Worm (Caenorhabditis elegans) whole organism, early embryonic: ENCODE data around the gene srx-110.

Experiments used
- B0310.2 ChIP-seq: sonication (generic microtip); optimal IDR thresholded peaks from 2 replicates; lab custom pipeline; 2016; ENCODE audit warnings: mild to moderate bottlenecking, missing genetic modification characterization, missing compliant biosample characterization
- F13C5.2 ChIP-seq: sonication (generic microtip); optimal IDR thresholded peaks from 2 replicates; lab custom pipeline; 2017; ENCODE audit warnings: mild to moderate bottlenecking, missing genetic modification characterization, inconsistent platforms, missing compliant biosample characterization
- aly-1 ChIP-seq: sonication (generic microtip); optimal IDR thresholded peaks from 2 replicates; lab custom pipeline; 2016; ENCODE audit warnings: missing genetic modification characterization, missing compliant biosample characterization
- ama-1 ChIP-seq: fragments of 150-350 bp; optimal IDR thresholded peaks from 2 replicates; lab custom pipeline; 2014
- ceh-13 ChIP-seq: fragments of 200-800 bp; sonication (Bioruptor generic); optimal IDR thresholded peaks from 2 replicates; lab custom pipeline; 2018; ENCODE audit warnings: mild to moderate bottlenecking, missing genetic modification characterization, missing compliant biosample characterization
- ceh-36 ChIP-seq: sonication (generic microtip); optimal IDR thresholded peaks from 2 replicates; lab custom pipeline; 2016; ENCODE audit warnings: missing genetic modification characterization, inconsistent platforms, missing compliant biosample characterization
- ets-7 ChIP-seq: sonication (generic microtip); optimal IDR thresholded peaks from 2 replicates; lab custom pipeline; 2016; ENCODE audit warnings: missing genotype, missing genetic modification characterization, missing compliant biosample characterization
- flt-1 ChIP-seq: fragments of 200-800 bp; sonication (Bioruptor generic); IDR thresholded peaks from 2 replicates; pipeline ENCODE4 v1.3.6; 2022; ENCODE audit warnings: missing genetic modification characterization, missing compliant biosample characterization
- hmbx-1 ChIP-seq: sonication (generic microtip); optimal IDR thresholded peaks from 2 replicates; lab custom pipeline; 2016; ENCODE audit warnings: mild to moderate bottlenecking, missing genetic modification characterization, missing compliant biosample characterization
- hmg-4 ChIP-seq: fragments of 200-800 bp; sonication (Bioruptor generic); optimal IDR thresholded peaks from 2 replicates; lab custom pipeline; 2018; ENCODE audit warnings: mild to moderate bottlenecking, missing genetic modification characterization, missing compliant biosample characterization
- hnd-1 ChIP-seq: sonication (generic microtip); optimal IDR thresholded peaks from 2 replicates; lab custom pipeline; 2016; ENCODE audit warnings: missing genetic modification characterization, missing compliant biosample characterization
- pes-1 ChIP-seq: fragments of 200-800 bp; sonication (Bioruptor generic); IDR thresholded peaks from 2 replicates; pipeline ENCODE4 v1.3.6; 2022; ENCODE audit warnings: missing genetic modification reagents, missing genetic modification characterization, missing compliant biosample characterization
- scrt-1 ChIP-seq: fragments of 200-800 bp; sonication (Bioruptor generic); IDR thresholded peaks from 2 replicates; pipeline ENCODE4 v1.3.6; 2022; ENCODE audit warnings: missing genetic modification characterization, missing compliant biosample characterization
- sea-1 ChIP-seq: fragments of 200-800 bp; sonication (Bioruptor generic); conservative IDR thresholded peaks from 2 replicates; pipeline ENCODE4 v1.3.6; 2022; ENCODE audit warnings: missing genetic modification characterization, missing compliant biosample characterization
- tbx-11 ChIP-seq: fragments of 200-800 bp; sonication (Bioruptor generic); IDR thresholded peaks from 2 replicates; pipeline ENCODE4 v1.3.6; 2022; ENCODE audit warnings: missing genetic modification characterization, missing compliant biosample characterization
- tbx-37 ChIP-seq: fragments of 200-800 bp; sonication (Bioruptor generic); conservative IDR thresholded peaks from 2 replicates; pipeline ENCODE4 v1.3.6; 2022; ENCODE audit warnings: missing genetic modification reagents, missing genetic modification characterization, missing compliant biosample characterization
- tra-4 ChIP-seq: sonication (generic microtip); optimal IDR thresholded peaks from 2 replicates; lab custom pipeline; 2017; ENCODE audit warnings: missing genetic modification characterization, missing compliant biosample characterization

Gene srx-110

DNA sequence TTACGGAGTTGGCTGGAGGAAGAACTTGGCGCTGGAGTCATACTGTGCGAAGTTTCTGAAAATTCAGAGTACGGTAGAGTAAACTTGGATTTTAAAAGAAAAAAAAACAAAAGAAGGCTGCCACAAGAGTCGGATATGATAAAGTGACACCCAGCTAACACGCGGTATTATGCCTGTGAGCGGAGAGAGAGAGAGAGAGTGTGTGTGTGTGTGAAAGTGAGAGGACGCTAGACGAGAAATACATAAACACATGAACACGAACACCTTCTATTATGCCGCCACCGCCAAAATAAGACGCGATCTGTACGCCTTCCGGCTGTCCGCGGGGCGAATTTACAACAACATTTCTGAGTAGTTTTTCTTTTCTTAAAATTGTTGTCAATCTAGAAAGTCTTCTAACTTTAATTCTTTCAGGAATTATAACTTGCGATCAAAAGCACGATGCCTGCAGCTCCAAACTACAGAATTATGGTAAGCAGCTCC lies 27.6 kb downstream of the srx-110 start, which contains the start of gene F12E12.6:
F12E12.6 (minus strand) TSS at position 51 of the 483 bp plus-strand sequence.
- TF ChIP-seq scrt-1 (GFP tag; lab: Robert Waterston, UW) (no peak), hmbx-1 (no peak), B0310.2 (no peak), tra-4 (tag; lab: Kevin White, UChicago) (no peak), sea-1 (GFP tag; lab: Robert Waterston, UW) (no peak), F13C5.2 (tag; lab: Kevin White, UChicago) (no peak), ceh-13 (GFP tag; lab: Kevin White, UChicago) (no peak), hmg-4 (GFP tag; lab: Kevin White, UChicago) (no peak), flt-1 (GFP tag; lab: Robert Waterston, UW) (no peak), pes-1 (no peak), hnd-1 (no peak), ceh-36 (tag; lab: Kevin White, UChicago) (no peak), ets-7 (tag; lab: Kevin White, UChicago) (no peak), aly-1 (tag; lab: Kevin White, UChicago) (no peak), tbx-37 (GFP tag; lab: Robert Waterston, UW) (no peak), tbx-11 (no peak), ama-1 (no peak)

DNA sequence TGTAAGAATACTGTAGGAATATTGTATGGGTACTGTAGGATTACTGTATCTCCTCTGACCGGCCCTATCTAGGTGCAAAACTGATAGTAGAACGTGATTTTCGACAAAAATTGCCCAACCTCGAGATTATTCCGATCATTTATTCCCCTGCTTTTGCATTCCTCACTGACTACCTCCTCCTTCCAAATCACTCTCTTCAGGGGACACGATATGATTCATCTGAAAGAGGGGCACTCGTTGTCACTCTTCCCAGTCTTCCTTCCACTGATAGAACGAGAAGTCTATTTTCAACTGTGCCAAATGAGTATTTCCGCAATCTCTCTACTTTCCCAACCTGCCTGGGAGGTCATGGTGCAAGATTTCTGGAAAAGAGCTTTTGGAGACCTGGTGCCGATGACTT lies 30.3 kb downstream of the srx-110 start, which contains the start of gene F12E12.2:
F12E12.2 (plus strand) TSS at position 301 of the 400 bp plus-strand sequence.
- TF ChIP-seq sea-1 (GFP tag; lab: Robert Waterston, UW) (no peak), ama-1 (no peak), ceh-36 (tag; lab: Kevin White, UChicago) (no peak), F13C5.2 (tag; lab: Kevin White, UChicago) (no peak), hnd-1 (no peak), hmbx-1 (no peak), ets-7 (tag; lab: Kevin White, UChicago) (no peak), tbx-37 (GFP tag; lab: Robert Waterston, UW) (no peak), hmg-4 (GFP tag; lab: Kevin White, UChicago) (no peak), aly-1 (tag; lab: Kevin White, UChicago) (no peak), tra-4 (tag; lab: Kevin White, UChicago) (no peak), scrt-1 (GFP tag; lab: Robert Waterston, UW) (no peak), tbx-11 (no peak), pes-1 (no peak)

DNA sequence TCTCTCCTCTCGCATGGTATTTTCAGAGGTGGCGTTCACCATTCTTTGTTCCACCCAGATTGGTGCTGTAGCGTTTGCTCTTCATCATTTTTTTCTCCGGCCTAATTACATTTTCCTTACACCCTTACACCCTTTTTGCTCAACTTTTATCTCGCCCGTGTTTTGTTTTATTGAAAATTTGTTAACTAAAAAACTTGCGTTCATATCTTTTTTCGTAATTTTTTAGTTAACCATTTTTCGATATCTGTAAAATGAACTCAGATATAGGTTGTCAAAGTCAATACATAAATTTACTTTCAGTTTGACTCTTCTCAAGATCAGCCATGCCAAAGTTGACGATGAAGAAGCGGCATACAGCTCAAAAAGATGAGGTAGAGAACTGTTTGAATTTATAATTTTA lies 32.2 kb downstream of the srx-110 start, which contains the start of gene F12E12.1:
F12E12.1 (plus strand) TSS at position 301 of the 400 bp plus-strand sequence.
- TF ChIP-seq flt-1 (GFP tag; lab: Robert Waterston, UW) (no peak), hmg-4 (GFP tag; lab: Kevin White, UChicago) (no peak), ets-7 (tag; lab: Kevin White, UChicago) (no peak), scrt-1 (GFP tag; lab: Robert Waterston, UW) (no peak), pes-1 (no peak)

- TF ChIP-seq scrt-1 (GFP tag; lab: Robert Waterston, UW): no peak
Observed at ce11 chrII:3743684-3744200, 34.4 kb downstream of the srx-110 start, which contains the start of gene nta-1. nta-1 (minus strand) TSS chrII:3743814.

ce11 chrII:3747405-3747804 lies 38.0 kb downstream of the srx-110 start, which contains the start of gene fbxb-92:
fbxb-92 (minus strand) TSS chrII:3747505.
- TF ChIP-seq hmbx-1 (no peak), pes-1 (no peak), tbx-11 (no peak), ceh-13 (GFP tag; lab: Kevin White, UChicago) (no peak), tbx-37 (GFP tag; lab: Robert Waterston, UW) (no peak), hnd-1 (no peak), sea-1 (GFP tag; lab: Robert Waterston, UW) (no peak), scrt-1 (GFP tag; lab: Robert Waterston, UW) (no peak), ets-7 (tag; lab: Kevin White, UChicago) (no peak), tra-4 (tag; lab: Kevin White, UChicago) (no peak), aly-1 (tag; lab: Kevin White, UChicago) (no peak)

ce11 chrII:3748719-3749118 lies 39.4 kb downstream of the srx-110 start, which contains the start of gene fbxb-90:
fbxb-90 (minus strand) TSS chrII:3748819.
- TF ChIP-seq hmbx-1: no peak
- no peak for TF ChIP-seq F13C5.2 (tag; lab: Kevin White, UChicago)
- no peak for TF ChIP-seq tbx-37 (GFP tag; lab: Robert Waterston, UW)
- no peak for TF ChIP-seq ama-1

ce11 chrII:3750685-3751084 lies 41.3 kb downstream of the srx-110 start, which contains the start of gene fbxb-91:
fbxb-91 (minus strand) TSS chrII:3750785.
- TF ChIP-seq ama-1 (no peak), scrt-1 (GFP tag; lab: Robert Waterston, UW) (no peak), hnd-1 (no peak), flt-1 (GFP tag; lab: Robert Waterston, UW) (no peak), ceh-36 (tag; lab: Kevin White, UChicago) (no peak), ceh-13 (GFP tag; lab: Kevin White, UChicago) (no peak), tbx-37 (GFP tag; lab: Robert Waterston, UW) (no peak), B0310.2 (no peak), hmbx-1 (no peak), ets-7 (tag; lab: Kevin White, UChicago) (no peak), tbx-11 (no peak), pes-1 (no peak), sea-1 (GFP tag; lab: Robert Waterston, UW) (no peak), aly-1 (tag; lab: Kevin White, UChicago) (no peak), hmg-4 (GFP tag; lab: Kevin White, UChicago) (no peak), F13C5.2 (tag; lab: Kevin White, UChicago) (no peak), tra-4 (tag; lab: Kevin White, UChicago) (no peak)
